Worm (Caenorhabditis elegans) whole organism, L2 larva: ENCODE data around the gene B0024.11.

Experiments
- F13H6.1 ChIP-seq: sonication (generic microtip); optimal IDR thresholded peaks from 2 replicates; lab custom pipeline; 2016; ENCODE audit warnings: missing genetic modification characterization, missing compliant biosample characterization
- R02D3.7 ChIP-seq: fragments of 150-350 bp; optimal IDR thresholded peaks from 2 replicates; lab custom pipeline; 2014; ENCODE audit warnings: missing biosample characterization, missing genetic modification characterization
- Y55F3AM.14 ChIP-seq: fragments of 200-800 bp; sonication (Bioruptor generic); optimal IDR thresholded peaks from 2 replicates; lab custom pipeline; 2018; ENCODE audit warnings: mild to moderate bottlenecking, missing genetic modification characterization, missing compliant biosample characterization
- ama-1 ChIP-seq: fragments of 150-350 bp; optimal IDR thresholded peaks from 2 replicates; lab custom pipeline; 2018; ENCODE audit warnings: inconsistent platforms
- blmp-1 ChIP-seq: sonication (generic microtip); optimal IDR thresholded peaks from 2 replicates; lab custom pipeline; 2017; ENCODE audit warnings: missing genetic modification characterization, mild to moderate bottlenecking, missing compliant biosample characterization, antibody characterized with exemption, moderate library complexity; ENCODE audit not compliant: insufficient read depth
- ceh-16 ChIP-seq: fragments of 150-350 bp; optimal IDR thresholded peaks from 2 replicates; lab custom pipeline; 2014; ENCODE audit warnings: missing biosample characterization, missing genetic modification characterization
- ceh-82 ChIP-seq: fragments of 150-350 bp; optimal IDR thresholded peaks from 2 replicates; lab custom pipeline; 2014; ENCODE audit warnings: missing biosample characterization, missing genetic modification characterization
- crh-2 ChIP-seq: sonication (generic microtip); optimal IDR thresholded peaks from 2 replicates; lab custom pipeline; 2017; ENCODE audit warnings: missing biosample characterization, missing genetic modification characterization
- egl-27 ChIP-seq: sonication (generic microtip); optimal IDR thresholded peaks from 3 replicates; lab custom pipeline; 2017; ENCODE audit warnings: missing biosample characterization, missing genetic modification reagents, missing genetic modification characterization
- elt-3 ChIP-seq: sonication (generic microtip); optimal IDR thresholded peaks from 2 replicates; lab custom pipeline; 2017; ENCODE audit warnings: missing biosample characterization, missing genetic modification characterization
- fos-1 ChIP-seq: fragments of 150-350 bp; optimal IDR thresholded peaks from 2 replicates; lab custom pipeline; 2014; ENCODE audit warnings: missing biosample characterization, missing genetic modification characterization
- gmeb-1 ChIP-seq: fragments of 150-350 bp; optimal IDR thresholded peaks from 2 replicates; lab custom pipeline; 2014; ENCODE audit warnings: missing biosample characterization, missing genetic modification characterization
- lin-11 ChIP-seq: fragments of 150-350 bp; sonication (generic microtip); optimal IDR thresholded peaks from 2 replicates; lab custom pipeline; 2014; ENCODE audit warnings: missing biosample characterization, missing genetic modification characterization, inconsistent platforms, mixed read lengths
- lsy-2 ChIP-seq, 2 experiments: fragments of 150-350 bp in 1 of 2; sonication (generic microtip) in 1 of 2; optimal IDR thresholded peaks; 2 replicates each; lab custom pipeline; 2014 to 2017; ENCODE audit warnings: missing biosample characterization in 2 of 2, missing genetic modification characterization in 2 of 2
- mdl-1 ChIP-seq, 2 experiments: fragments of 150-350 bp in 1 of 2; sonication (generic microtip) in 1 of 2; optimal IDR thresholded peaks; 2 replicates each; lab custom pipeline; 2017; ENCODE audit warnings: missing biosample characterization in 2 of 2, missing genetic modification characterization in 2 of 2
- nhr-10 ChIP-seq: sonication (generic microtip); optimal IDR thresholded peaks from 2 replicates; lab custom pipeline; 2017; ENCODE audit warnings: missing biosample characterization, missing genetic modification characterization
- nhr-12 ChIP-seq: fragments of 150-350 bp; optimal IDR thresholded peaks from 2 replicates; lab custom pipeline; 2014; ENCODE audit warnings: missing biosample characterization, missing genetic modification characterization
- nhr-129 ChIP-seq: fragments of 150-350 bp; optimal IDR thresholded peaks from 2 replicates; lab custom pipeline; 2014; ENCODE audit warnings: missing biosample characterization, missing genetic modification characterization
- nhr-21 ChIP-seq: fragments of 150-350 bp; optimal IDR thresholded peaks from 2 replicates; lab custom pipeline; 2014; ENCODE audit warnings: missing biosample characterization, missing genetic modification characterization
- nhr-23 ChIP-seq: fragments of 150-350 bp; optimal IDR thresholded peaks from 2 replicates; lab custom pipeline; 2014; ENCODE audit warnings: missing biosample characterization, missing genetic modification reagents, missing genetic modification characterization
- nhr-237 ChIP-seq: fragments of 150-350 bp; optimal IDR thresholded peaks from 2 replicates; lab custom pipeline; 2014; ENCODE audit warnings: missing biosample characterization, missing genetic modification characterization
- sem-4 ChIP-seq: fragments of 150-350 bp; optimal IDR thresholded peaks from 2 replicates; lab custom pipeline; 2014; ENCODE audit warnings: missing biosample characterization, missing genetic modification reagents, missing genetic modification characterization
- skn-1 ChIP-seq: sonication (generic microtip); optimal IDR thresholded peaks from 2 replicates; lab custom pipeline; 2017; ENCODE audit warnings: missing biosample characterization, missing genetic modification characterization
- sma-3 ChIP-seq: sonication (generic microtip); optimal IDR thresholded peaks from 2 replicates; lab custom pipeline; 2016; ENCODE audit warnings: missing genetic modification reagents, missing genetic modification characterization, missing compliant biosample characterization
- sma-9 ChIP-seq, 2 experiments: fragments of 150-350 bp in 1 of 2; sonication (generic microtip) in 1 of 2; optimal IDR thresholded peaks; 2 replicates each; lab custom pipeline; 2014 to 2016; ENCODE audit warnings: missing genetic modification characterization in 2 of 2, mild to moderate bottlenecking in 1 of 2, missing biosample characterization in 1 of 2, missing compliant biosample characterization in 1 of 2, missing genetic modification reagents in 1 of 2, moderate library complexity in 1 of 2
- snpc-4 ChIP-seq: fragments of 150-350 bp; optimal IDR thresholded peaks from 2 replicates; lab custom pipeline; 2014; ENCODE audit warnings: missing biosample characterization, missing genetic modification characterization
- unc-55 ChIP-seq: fragments of 150-350 bp; sonication (generic microtip); optimal IDR thresholded peaks from 3 replicates; lab custom pipeline; 2014; ENCODE audit warnings: missing biosample characterization, missing genetic modification reagents, missing genetic modification characterization
- ztf-11 ChIP-seq: sonication (generic microtip); optimal IDR thresholded peaks from 2 replicates; lab custom pipeline; 2017; ENCODE audit warnings: missing biosample characterization, missing genetic modification characterization
- ztf-4 ChIP-seq: fragments of 150-350 bp; optimal IDR thresholded peaks from 2 replicates; lab custom pipeline; 2014; ENCODE audit warnings: missing biosample characterization, missing genetic modification characterization

The B0024.11 gene

ce11 chrV:10292819-10293357 lies 26.4 kb downstream of the B0024.11 start, which contains the start of gene col-149:
Gene col-149, minus strand, starts transcription at chrV:10292869.
- peak; percentile 91 for TF ChIP-seq blmp-1 (tag; lab: Kevin White, UChicago)
- peak; percentile 10 for TF ChIP-seq egl-27 (tag; lab: Kevin White, UChicago)
- TF ChIP-seq fos-1 = peak; percentile 78
- TF ChIP-seq nhr-129 (tag; lab: Kevin White, UChicago) = no peak
- TF ChIP-seq crh-2 (tag; lab: Kevin White, UChicago) = no peak
- TF ChIP-seq nhr-21 (tag; lab: Kevin White, UChicago) = peak; percentile 35
- no peak for TF ChIP-seq nhr-12
- TF ChIP-seq Y55F3AM.14 = no peak
- no peak for TF ChIP-seq snpc-4
- no peak for TF ChIP-seq F13H6.1 (tag; lab: Kevin White, UChicago)
- TF ChIP-seq sma-3 = peak; percentile 41
- peak; percentile 46 for TF ChIP-seq sma-9 (GFP tag; optimal IDR thresholded peaks at IDR 0.05; lab: Kevin White, UChicago)
- TF ChIP-seq sma-9 (tag; optimal IDR thresholded peaks at IDR 0.05; lab: Kevin White, UChicago) = no peak

- TF ChIP-seq crh-2 (tag; lab: Kevin White, UChicago) (no peak), ztf-11 (no peak), nhr-237 (tag; lab: Kevin White, UChicago) (no peak), nhr-12 (no peak)
These were observed 27.5 kb downstream of the B0024.11 start for ce11 chrV:10291848-10292247.

ce11 chrV:10289743-10290142 lies 29.6 kb downstream of the B0024.11 start, which contains the start of gene B0024.15:
Gene B0024.15, plus strand, starts transcription at chrV:10290043.
- no peak for TF ChIP-seq nhr-10 (tag; lab: Kevin White, UChicago)

ce11 chrV:10287260-10287659 lies 32.1 kb downstream of the B0024.11 start, which contains the start of gene B0024.3:
Gene B0024.3, plus strand, starts transcription at chrV:10287560.
- TF ChIP-seq ceh-82 (no peak), unc-55 (GFP tag; lab: Kevin White, UChicago) (no peak), ama-1 (lab: Kevin White, UChicago) (no peak), ceh-16 (tag; lab: Kevin White, UChicago) (no peak), lsy-2 (tag; optimal IDR thresholded peaks at IDR 0.05; lab: Kevin White, UChicago) (no peak), skn-1 (tag; lab: Kevin White, UChicago) (no peak), F13H6.1 (tag; lab: Kevin White, UChicago) (no peak)
- TF ChIP-seq, all 48 proteins: peak for 0

ce11 chrV:10285853-10286252 lies 33.5 kb downstream of the B0024.11 start:
- TF ChIP-seq egl-27 (tag; lab: Kevin White, UChicago) (no peak), sma-9 (GFP tag; optimal IDR thresholded peaks at IDR 0.05; lab: Kevin White, UChicago) (no peak), sma-9 (tag; optimal IDR thresholded peaks at IDR 0.05; lab: Kevin White, UChicago) (no peak), mdl-1 (tag; optimal IDR thresholded peaks at IDR 0.05; lab: Kevin White, UChicago) (no peak), gmeb-1 (tag; lab: Kevin White, UChicago) (no peak), R02D3.7 (tag; lab: Kevin White, UChicago) (no peak), ztf-4 (tag; lab: Kevin White, UChicago) (no peak), ceh-16 (tag; lab: Kevin White, UChicago) (no peak), nhr-23 (tag; lab: Kevin White, UChicago) (no peak)

- no peak for TF ChIP-seq sem-4 (tag; lab: Kevin White, UChicago)
- no peak for TF ChIP-seq sma-3
- TF ChIP-seq ceh-82 = no peak
- no peak for TF ChIP-seq elt-3
- no peak for TF ChIP-seq ztf-11
- no peak for TF ChIP-seq lsy-2 (tag; optimal IDR thresholded peaks at IDR 0.05; lab: Kevin White, UChicago)
- no peak for TF ChIP-seq mdl-1 (tag; optimal IDR thresholded peaks at IDR 0.05; lab: Kevin White, UChicago)
These were observed 35.9 kb downstream of the B0024.11 start, which contains the start of gene lys-3 for ce11 chrV:10283444-10283843. Gene lys-3, minus strand, starts transcription at chrV:10283544.

- TF ChIP-seq lin-11 (tag; lab: Kevin White, UChicago) (no peak), fos-1 (peak; percentile 92), sma-9 (GFP tag; optimal IDR thresholded peaks at IDR 0.05; lab: Kevin White, UChicago) (peak; percentile 66), sma-9 (tag; optimal IDR thresholded peaks at IDR 0.05; lab: Kevin White, UChicago) (no peak), crh-2 (tag; lab: Kevin White, UChicago) (peak; percentile 27)
These were observed 38.0 kb downstream of the B0024.11 start, which contains the start of gene lys-2 for ce11 chrV:10281374-10281773. Gene lys-2, minus strand, starts transcription at chrV:10281474.
